Fruit fly (Drosophila melanogaster) whole organism, pupa: ENCODE results near the gene CG18404.

Source experiments
- CG10348 ChIP-seq: fragments of 200-800 bp; sonication (Bioruptor generic); IDR thresholded peaks from 2 replicates; pipeline ENCODE4 v1.3.6; 2022; ENCODE audit warnings: missing biosample characterization, missing genetic modification characterization
- CG12605 ChIP-seq: fragments of 200-800 bp; sonication (Bioruptor generic); IDR thresholded peaks from 2 replicates; pipeline ENCODE4 v1.3.6; 2022; ENCODE audit warnings: missing biosample characterization, missing genetic modification characterization
- CG13204 ChIP-seq: fragments of 200-800 bp; sonication (Bioruptor generic); optimal IDR thresholded peaks from 2 replicates; lab custom pipeline; 2018; ENCODE audit warnings: missing biosample characterization, mild to moderate bottlenecking, missing genetic modification characterization, moderate library complexity
- CG14655 ChIP-seq: fragments of 200-800 bp; sonication (Bioruptor generic); optimal IDR thresholded peaks from 3 replicates; lab custom pipeline; 2017; ENCODE audit warnings: mild to moderate bottlenecking, missing biosample characterization, missing genetic modification reagents, missing genetic modification characterization
- CG15710 ChIP-seq: fragments of 200-800 bp; sonication (Bioruptor generic); optimal IDR thresholded peaks from 2 replicates; lab custom pipeline; 2018; ENCODE audit warnings: missing biosample characterization, mild to moderate bottlenecking, missing genetic modification characterization, moderate library complexity
- CG17806 ChIP-seq: fragments of 200-800 bp; sonication (Bioruptor generic); optimal IDR thresholded peaks from 2 replicates; lab custom pipeline; 2018; ENCODE audit warnings: missing biosample characterization, mild to moderate bottlenecking, missing genetic modification characterization, moderate library complexity
- CG32121 ChIP-seq: fragments of 200-800 bp; sonication (Bioruptor generic); IDR thresholded peaks from 2 replicates; pipeline ENCODE4 v1.3.6; 2022; ENCODE audit warnings: missing biosample characterization, missing genetic modification characterization
- CG34367 ChIP-seq: fragments of 200-800 bp; sonication (Bioruptor generic); optimal IDR thresholded peaks from 2 replicates; lab custom pipeline; 2018; ENCODE audit warnings: missing biosample characterization, mild to moderate bottlenecking, missing genetic modification characterization
- CG4496 ChIP-seq: fragments of 200-800 bp; sonication (Bioruptor generic); IDR thresholded peaks from 3 replicates; pipeline ENCODE4 v1.3.6; 2022; ENCODE audit warnings: missing biosample characterization, missing genetic modification characterization
- CG8159 ChIP-seq: fragments of 200-800 bp; sonication (Bioruptor generic); optimal IDR thresholded peaks from 3 replicates; lab custom pipeline; 2018; ENCODE audit warnings: missing biosample characterization, mild to moderate bottlenecking, missing genetic modification characterization, moderate library complexity
- CG8301 ChIP-seq: fragments of 200-800 bp; sonication (Bioruptor generic); optimal IDR thresholded peaks from 2 replicates; lab custom pipeline; 2018; ENCODE audit warnings: missing biosample characterization, mild to moderate bottlenecking, missing genetic modification characterization
- CG9948 ChIP-seq: fragments of 200-800 bp; sonication (Bioruptor generic); optimal IDR thresholded peaks from 2 replicates; lab custom pipeline; 2018; ENCODE audit warnings: missing biosample characterization, mild to moderate bottlenecking, missing genetic modification characterization, moderate library complexity
- D1 ChIP-seq: fragments of 200-800 bp; sonication (Bioruptor generic); optimal IDR thresholded peaks from 2 replicates; lab custom pipeline; 2018; ENCODE audit warnings: missing biosample characterization, mild to moderate bottlenecking, missing genetic modification characterization, moderate library complexity
- EcR ChIP-seq: fragments of 200-800 bp; sonication (Bioruptor generic); optimal IDR thresholded peaks from 3 replicates; lab custom pipeline; 2019; ENCODE audit warnings: missing biosample characterization, missing genetic modification characterization, mild to moderate bottlenecking, moderate library complexity, missing genetic modification reagents
- Ets98B ChIP-seq: fragments of 200-800 bp; sonication (Bioruptor generic); IDR thresholded peaks from 2 replicates; pipeline ENCODE4 v1.3.6; 2022; ENCODE audit warnings: missing biosample characterization, missing genetic modification characterization
- Pif1A ChIP-seq: fragments of 200-800 bp; sonication (Bioruptor generic); optimal IDR thresholded peaks from 3 replicates; lab custom pipeline; 2016; ENCODE audit warnings: missing biosample characterization, missing genetic modification characterization
- Pif1B ChIP-seq: fragments of 200-800 bp; sonication (Bioruptor generic); optimal IDR thresholded peaks from 3 replicates; lab custom pipeline; 2016; ENCODE audit warnings: missing biosample characterization, missing genetic modification characterization
- Snoo ChIP-seq: fragments of 200-800 bp; sonication (Bioruptor generic); optimal IDR thresholded peaks from 3 replicates; lab custom pipeline; 2017; ENCODE audit warnings: missing biosample characterization, mild to moderate bottlenecking, missing genetic modification characterization, inconsistent platforms
- fd96Ca ChIP-seq: fragments of 200-800 bp; sonication (Bioruptor generic); IDR thresholded peaks from 3 replicates; pipeline ENCODE4 v1.3.6; 2022; ENCODE audit warnings: missing biosample characterization, missing genetic modification characterization
- gl ChIP-seq: fragments of 200-800 bp; sonication (Bioruptor generic); optimal IDR thresholded peaks from 2 replicates; lab custom pipeline; 2018; ENCODE audit warnings: missing biosample characterization, mild to moderate bottlenecking, missing genetic modification characterization
- rn ChIP-seq: fragments of 200-800 bp; sonication (Bioruptor generic); IDR thresholded peaks from 2 replicates; pipeline ENCODE4 v1.3.6; 2022; ENCODE audit warnings: missing biosample characterization, missing genetic modification characterization

The CG18404 gene

DNA sequence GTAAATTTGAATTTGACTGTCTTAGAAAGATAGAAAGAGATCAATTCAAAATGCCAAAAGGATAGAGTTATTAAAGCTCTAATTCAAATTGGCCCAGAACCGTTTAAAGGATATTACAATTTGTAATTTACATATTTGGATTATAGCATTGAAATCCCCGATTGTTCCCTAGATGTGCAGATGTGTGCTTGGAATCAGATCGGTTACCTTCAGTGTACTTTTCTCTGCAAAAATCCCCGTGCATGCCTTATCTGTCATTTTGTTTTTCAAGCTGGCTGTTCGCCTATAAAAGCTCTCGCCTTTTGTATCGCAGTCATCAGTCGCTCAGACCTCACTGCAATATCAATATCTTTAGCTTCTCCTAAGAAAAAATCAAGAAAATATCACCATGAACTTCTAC is 42.4 kb upstream of the CG18404 start, which contains the start of gene CecA1:
CecA1 (plus strand) TSS at position 315 of the 400 bp plus-strand sequence.
- TF ChIP-seq CG13204, result no peak
- TF ChIP-seq Ets98B, result no peak
- no peak for TF ChIP-seq CG10348 (GFP tag; lab: Robert Waterston, UW)
- TF ChIP-seq Pif1A (GFP tag; lab: Kevin White, UChicago), result no peak
- TF ChIP-seq EcR, result no peak
- no peak for TF ChIP-seq CG32121 (GFP tag; lab: Robert Waterston, UW)
- no peak for TF ChIP-seq CG12605 (GFP tag; lab: Robert Waterston, UW)
- TF ChIP-seq D1 (tag; lab: Kevin White, UChicago), result no peak
- TF ChIP-seq CG4496 (GFP tag; lab: Robert Waterston, UW), result no peak
- TF ChIP-seq gl (tag; lab: Kevin White, UChicago), result no peak
- no peak for TF ChIP-seq Pif1B (GFP tag; lab: Kevin White, UChicago)
- no peak for TF ChIP-seq CG8159
- no peak for TF ChIP-seq rn (GFP tag; lab: Robert Waterston, UW)
- no peak for TF ChIP-seq CG15710 (tag; lab: Kevin White, UChicago)
- TF ChIP-seq CG17806, result no peak
- no peak for TF ChIP-seq fd96Ca
- no peak for TF ChIP-seq CG34367 (tag; lab: Kevin White, UChicago)
- no peak for TF ChIP-seq CG14655
- no peak for TF ChIP-seq CG8301 (tag; lab: Kevin White, UChicago)
- TF ChIP-seq Snoo (tag; lab: Kevin White, UChicago), result no peak
- TF ChIP-seq, all 21 proteins: peak for 0

DNA sequence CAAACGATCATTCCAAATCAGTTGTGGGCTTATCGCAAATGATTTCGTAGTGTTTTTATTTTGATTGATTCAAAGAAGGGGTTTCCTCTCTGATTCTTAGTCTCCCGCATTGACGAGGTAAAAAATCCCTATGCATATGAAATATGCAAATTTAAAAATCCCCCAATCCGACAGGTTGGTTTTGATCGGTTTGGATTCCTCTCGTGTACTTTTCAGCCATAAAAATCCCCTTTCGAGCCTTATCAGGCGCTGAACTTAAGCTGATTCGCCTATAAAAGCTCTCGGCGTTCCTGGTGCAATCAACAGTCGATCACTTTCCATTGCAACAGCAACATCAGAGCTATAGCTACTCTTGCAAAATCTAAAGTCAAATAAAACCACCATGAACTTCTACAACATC is 41.1 kb upstream of the CG18404 start, which contains the start of gene CecA2:
CecA2 (plus strand) TSS at position 301 of the 400 bp plus-strand sequence.
- no peak for TF ChIP-seq Snoo (tag; lab: Kevin White, UChicago)
- TF ChIP-seq gl (tag; lab: Kevin White, UChicago), result no peak
- TF ChIP-seq CG13204, result no peak
- TF ChIP-seq CG15710 (tag; lab: Kevin White, UChicago), result no peak
- no peak for TF ChIP-seq CG9948 (tag; lab: Kevin White, UChicago)
- TF ChIP-seq CG17806, result no peak
- TF ChIP-seq Pif1A (GFP tag; lab: Kevin White, UChicago), result no peak
- no peak for TF ChIP-seq CG10348 (GFP tag; lab: Robert Waterston, UW)
- TF ChIP-seq EcR, result no peak
- no peak for TF ChIP-seq Ets98B
- TF ChIP-seq D1 (tag; lab: Kevin White, UChicago), result no peak
- no peak for TF ChIP-seq CG8159
- no peak for TF ChIP-seq CG34367 (tag; lab: Kevin White, UChicago)
- TF ChIP-seq CG4496 (GFP tag; lab: Robert Waterston, UW), result no peak

DNA sequence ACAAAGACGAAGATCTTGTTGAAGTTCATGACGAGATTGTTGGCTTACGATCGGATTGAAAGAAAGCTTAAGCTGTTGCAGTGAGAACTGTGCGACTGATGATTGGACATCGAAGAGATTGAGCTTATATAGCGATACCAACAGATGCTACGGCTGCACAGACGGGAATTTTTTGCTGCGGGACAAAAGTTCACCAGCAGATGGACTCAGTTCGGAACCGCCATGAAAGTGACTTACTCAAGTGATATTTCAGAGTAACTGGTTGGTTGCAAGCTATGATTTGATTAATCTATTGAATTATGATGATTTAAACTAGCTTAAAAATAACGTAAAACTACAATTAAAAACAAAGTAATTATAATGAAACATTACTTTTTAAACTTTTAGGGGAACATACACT is 39.3 kb upstream of the CG18404 start, which contains the start of gene CecB:
CecB (minus strand) TSS at position 101 of the 400 bp plus-strand sequence.
- TF ChIP-seq CG4496 (GFP tag; lab: Robert Waterston, UW), result no peak
- no peak for TF ChIP-seq CG13204
- TF ChIP-seq fd96Ca, result no peak
- no peak for TF ChIP-seq CG8301 (tag; lab: Kevin White, UChicago)
- TF ChIP-seq Pif1A (GFP tag; lab: Kevin White, UChicago), result no peak
- no peak for TF ChIP-seq Snoo (tag; lab: Kevin White, UChicago)
- TF ChIP-seq CG8159, result no peak
- no peak for TF ChIP-seq D1 (tag; lab: Kevin White, UChicago)
- no peak for TF ChIP-seq CG10348 (GFP tag; lab: Robert Waterston, UW)
- TF ChIP-seq rn (GFP tag; lab: Robert Waterston, UW), result no peak
- TF ChIP-seq gl (tag; lab: Kevin White, UChicago), result no peak

DNA sequence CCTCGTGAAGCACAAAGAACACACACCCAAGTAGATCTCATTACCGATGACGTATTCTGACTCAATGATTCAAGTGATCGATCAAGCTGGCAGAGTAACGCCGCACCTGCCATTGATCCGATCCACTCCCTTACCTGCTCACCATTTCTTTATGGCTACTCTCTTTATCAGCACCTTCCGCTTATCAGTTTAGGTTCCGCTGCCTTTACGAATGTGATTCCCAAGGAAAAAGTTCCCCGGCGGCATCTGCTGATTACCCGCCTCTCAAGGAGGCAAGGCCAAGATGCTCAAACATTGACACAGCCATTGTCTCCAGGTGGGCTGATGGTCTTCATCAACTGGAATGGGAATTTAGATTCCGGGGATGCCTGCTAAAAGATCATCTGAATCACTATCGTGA is 38.0 kb upstream of the CG18404 start:
- no peak for TF ChIP-seq Ets98B
- no peak for TF ChIP-seq CG12605 (GFP tag; lab: Robert Waterston, UW)
- no peak for TF ChIP-seq fd96Ca
- TF ChIP-seq CG14655, result no peak
- no peak for TF ChIP-seq rn (GFP tag; lab: Robert Waterston, UW)
- no peak for TF ChIP-seq CG8159
- no peak for TF ChIP-seq CG9948 (tag; lab: Kevin White, UChicago)
- no peak for TF ChIP-seq CG32121 (GFP tag; lab: Robert Waterston, UW)
- TF ChIP-seq CG8301 (tag; lab: Kevin White, UChicago), result no peak
- TF ChIP-seq Snoo (tag; lab: Kevin White, UChicago), result no peak
- TF ChIP-seq CG34367 (tag; lab: Kevin White, UChicago), result no peak
- TF ChIP-seq CG10348 (GFP tag; lab: Robert Waterston, UW), result no peak
- TF ChIP-seq CG4496 (GFP tag; lab: Robert Waterston, UW), result no peak
- TF ChIP-seq gl (tag; lab: Kevin White, UChicago), result no peak
- no peak for TF ChIP-seq D1 (tag; lab: Kevin White, UChicago)
- TF ChIP-seq CG15710 (tag; lab: Kevin White, UChicago), result no peak
- TF ChIP-seq CG13204, result no peak

DNA sequence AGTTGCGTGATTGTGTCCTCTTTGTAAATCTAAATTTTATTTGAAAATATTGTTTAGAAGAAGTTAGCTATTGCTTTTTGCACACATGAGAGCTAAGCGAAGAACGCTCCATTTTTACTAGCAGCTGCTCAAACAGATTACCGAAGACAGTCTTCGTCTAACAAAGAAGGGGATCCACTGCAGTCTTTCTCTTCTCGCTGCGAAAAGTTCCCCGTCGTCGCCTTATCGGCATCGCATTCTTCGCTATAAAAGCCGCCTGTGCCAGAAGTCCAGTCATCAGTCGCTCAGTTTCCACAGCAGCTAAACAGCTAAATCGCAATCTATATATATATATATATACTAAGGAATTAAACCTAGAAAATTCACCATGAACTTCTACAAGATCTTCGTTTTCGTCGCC is 36.8 kb upstream of the CG18404 start, which contains the start of gene CecC:
CecC (plus strand) TSS at position 275 of the 400 bp plus-strand sequence.
- no peak for TF ChIP-seq CG15710 (tag; lab: Kevin White, UChicago)
- TF ChIP-seq, all 21 proteins: peak for 0

DNA sequence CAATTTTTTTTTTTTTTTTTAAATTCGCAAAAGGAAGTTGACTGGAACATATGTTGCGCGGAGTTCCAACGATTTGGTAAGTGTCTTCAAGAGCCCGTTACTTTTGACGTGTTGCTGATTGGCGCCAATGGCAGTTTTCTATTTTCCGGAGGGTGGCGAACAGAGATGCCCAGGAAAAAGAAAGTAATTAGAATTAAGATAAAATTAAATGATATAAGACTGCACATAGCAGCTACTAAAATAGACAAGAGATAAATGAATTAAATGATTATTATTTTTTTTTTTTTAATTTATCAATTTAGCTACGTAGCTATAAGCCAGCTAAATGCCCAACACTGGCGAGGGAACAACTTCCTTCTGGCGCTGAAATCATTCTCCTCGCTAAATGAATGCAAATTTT is 30.7 kb upstream of the CG18404 start:
- TF ChIP-seq CG17806, result no peak
- TF ChIP-seq CG34367 (tag; lab: Kevin White, UChicago), result no peak
- TF ChIP-seq D1 (tag; lab: Kevin White, UChicago), result no peak
- no peak for TF ChIP-seq EcR
- TF ChIP-seq gl (tag; lab: Kevin White, UChicago), result no peak
- TF ChIP-seq CG8301 (tag; lab: Kevin White, UChicago), result no peak
- no peak for TF ChIP-seq Pif1A (GFP tag; lab: Kevin White, UChicago)
- no peak for TF ChIP-seq Ets98B
- TF ChIP-seq CG8159, result no peak
- TF ChIP-seq CG14655, result no peak
- TF ChIP-seq CG13204, result no peak
- TF ChIP-seq CG15710 (tag; lab: Kevin White, UChicago), result no peak
- no peak for TF ChIP-seq fd96Ca
- no peak for TF ChIP-seq Pif1B (GFP tag; lab: Kevin White, UChicago)
- TF ChIP-seq rn (GFP tag; lab: Robert Waterston, UW), result no peak
